Worm (Caenorhabditis elegans): ENCODE measurements around the gene nipi-4.
A peak's percentile ranks its signal among the peaks of the same experiment; 100 is the strongest.

ce11 chrV:7893812-7894381, 23.3 kb upstream of the nipi-4 start, which contains the start of gene F40A3.6:
- no peak for TF ChIP-seq ama-1 (optimal IDR thresholded peaks at IDR 0.05)
- TF ChIP-seq hlh-30 (tag; optimal IDR thresholded peaks at IDR 0.05; ENCODE audit: insufficient read depth), result no peak
- TF ChIP-seq R02D3.7 (tag; optimal IDR thresholded peaks at IDR 0.05), result no peak
- TF ChIP-seq jun-1 (tag; optimal IDR thresholded peaks at IDR 0.05), result no peak
- TF ChIP-seq zag-1 (tag; optimal IDR thresholded peaks at IDR 0.05), result no peak
- TF ChIP-seq snpc-4 (tag; optimal IDR thresholded peaks at IDR 0.05), result no peak
- TF ChIP-seq pha-4 (GFP tag; IDR thresholded peaks at IDR 0.05), result no peak
- no peak for TF ChIP-seq pha-4 (tag; optimal IDR thresholded peaks at IDR 0.05)
- no peak for TF ChIP-seq ZK546.5 (tag; optimal IDR thresholded peaks at IDR 0.05)
- TF ChIP-seq unc-62 (GFP tag; optimal IDR thresholded peaks at IDR 0.05 in 1 of 2), result peak in 1 of 2 experiments; percentile 44
- TF ChIP-seq unc-62 (tag; optimal IDR thresholded peaks at IDR 0.05), result no peak
- TF ChIP-seq saeg-2 (GFP tag; IDR thresholded peaks at IDR 0.05), result no peak
